Worm (Caenorhabditis elegans) whole organism, L4 larva: Measurements from ENCODE around the gene F31A3.5.

Experiments
- F10B5.3 ChIP-seq: sonication (generic microtip); optimal IDR thresholded peaks from 2 replicates; lab custom pipeline; 2016; ENCODE audit warnings: mild to moderate bottlenecking, missing genetic modification characterization, missing compliant biosample characterization
- F37D6.2 ChIP-seq: sonication (generic microtip); optimal IDR thresholded peaks from 2 replicates; lab custom pipeline; 2016; ENCODE audit warnings: mild to moderate bottlenecking, missing genetic modification characterization, missing compliant biosample characterization
- R02D3.7 ChIP-seq: fragments of 150-350 bp; sonication (generic microtip); optimal IDR thresholded peaks from 3 replicates; lab custom pipeline; 2014; ENCODE audit warnings: missing biosample characterization, missing genetic modification characterization
- T26A8.4 ChIP-seq: fragments of 200-800 bp; sonication (Bioruptor generic); IDR thresholded peaks from 2 replicates; pipeline ENCODE4 v1.3.6; 2022; ENCODE audit warnings: missing genetic modification characterization, missing compliant biosample characterization
- ZK546.5 ChIP-seq, 2 experiments: sonication (generic microtip); optimal IDR thresholded peaks; 2 replicates each; lab custom pipeline; 2017; ENCODE audit warnings: missing biosample characterization in 2 of 2, missing genetic modification characterization in 2 of 2
- aha-1 ChIP-seq: fragments of 150-350 bp; peaks from one replicate; lab custom pipeline; 2014; ENCODE audit warnings: missing biosample characterization, missing genetic modification characterization
- arid-1 ChIP-seq: fragments of 200-800 bp; sonication (Bioruptor generic); conservative IDR thresholded peaks from 2 replicates; pipeline ENCODE4 v1.3.6; 2022; ENCODE audit warnings: missing genetic modification reagents, missing genetic modification characterization, missing compliant biosample characterization
- ceh-28 ChIP-seq: fragments of 150-350 bp; optimal IDR thresholded peaks from 2 replicates; lab custom pipeline; 2014; ENCODE audit warnings: missing biosample characterization, missing genetic modification reagents, missing genetic modification characterization
- ceh-44 ChIP-seq: fragments of 200-800 bp; sonication (Bioruptor generic); IDR thresholded peaks from 2 replicates; pipeline ENCODE4 v1.3.6; 2022; ENCODE audit warnings: missing genetic modification reagents, missing genetic modification characterization, missing compliant biosample characterization
- daf-12 ChIP-seq: fragments of 150-350 bp; optimal IDR thresholded peaks from 2 replicates; lab custom pipeline; 2014; ENCODE audit warnings: missing biosample characterization, missing genetic modification reagents, missing genetic modification characterization
- daf-16 ChIP-seq, 3 experiments: sonication (generic microtip); optimal IDR thresholded peaks; 2 replicates each; lab custom pipeline; 2016 to 2017; ENCODE audit warnings: missing genetic modification characterization in 3 of 3, missing genetic modification reagents in 3 of 3, mild to moderate bottlenecking in 2 of 3, missing compliant biosample characterization in 2 of 3, missing biosample characterization in 1 of 3, moderate library complexity in 1 of 3
- dmd-6 ChIP-seq: fragments of 200-800 bp; sonication (Bioruptor generic); IDR thresholded peaks from 2 replicates; pipeline ENCODE4 v1.3.6; 2022; ENCODE audit warnings: missing genetic modification reagents, missing genetic modification characterization, missing compliant biosample characterization
- dpl-1 ChIP-seq: fragments of 150-350 bp; optimal IDR thresholded peaks from 2 replicates; lab custom pipeline; 2014; ENCODE audit warnings: missing biosample characterization, missing genetic modification reagents, missing genetic modification characterization
- dve-1 ChIP-seq: sonication (generic microtip); optimal IDR thresholded peaks from 2 replicates; lab custom pipeline; 2017; ENCODE audit warnings: antibody characterized with exemption, mild to moderate bottlenecking, missing genetic modification characterization, missing compliant biosample characterization; ENCODE audit not compliant: insufficient read depth
- egl-27 ChIP-seq: sonication (generic microtip); optimal IDR thresholded peaks from 3 replicates; lab custom pipeline; 2017; ENCODE audit warnings: missing biosample characterization, missing genetic modification reagents, missing genetic modification characterization
- egl-43 ChIP-seq: fragments of 200-800 bp; sonication (Bioruptor generic); IDR thresholded peaks from 2 replicates; pipeline ENCODE4 v1.3.6; 2022; ENCODE audit warnings: missing genetic modification reagents, missing genetic modification characterization, missing compliant biosample characterization
- hif-1 ChIP-seq, 2 experiments: sonication (generic microtip); optimal IDR thresholded peaks; 2 replicates each; lab custom pipeline; 2016 to 2017; ENCODE audit warnings: missing compliant biosample characterization in 2 of 2, missing genetic modification characterization in 2 of 2, missing genetic modification reagents in 2 of 2, missing genotype in 2 of 2, mild to moderate bottlenecking in 1 of 2
- hlh-11 ChIP-seq: fragments of 200-800 bp; sonication (Bioruptor generic); optimal IDR thresholded peaks from 2 replicates; lab custom pipeline; 2018; ENCODE audit warnings: mild to moderate bottlenecking, missing genetic modification characterization, missing compliant biosample characterization
- hlh-30 ChIP-seq: sonication (generic microtip); optimal IDR thresholded peaks from 2 replicates; lab custom pipeline; 2017; ENCODE audit warnings: antibody characterized with exemption, mild to moderate bottlenecking, missing genetic modification characterization, missing compliant biosample characterization; ENCODE audit not compliant: insufficient read depth
- jun-1 ChIP-seq: fragments of 150-350 bp; optimal IDR thresholded peaks from 2 replicates; lab custom pipeline; 2014; ENCODE audit warnings: missing biosample characterization, missing genetic modification reagents, missing genetic modification characterization
- lim-7 ChIP-seq: fragments of 200-800 bp; sonication (Bioruptor generic); IDR thresholded peaks from 2 replicates; pipeline ENCODE4 v1.3.6; 2022; ENCODE audit warnings: missing genetic modification characterization, missing compliant biosample characterization
- lin-1 ChIP-seq: fragments of 200-800 bp; sonication (Bioruptor generic); IDR thresholded peaks from 2 replicates; pipeline ENCODE4 v1.3.6; 2022; ENCODE audit warnings: missing genetic modification reagents, missing genetic modification characterization, missing compliant biosample characterization
- lin-13 ChIP-seq: fragments of 150-350 bp; optimal IDR thresholded peaks from 2 replicates; lab custom pipeline; 2014; ENCODE audit warnings: missing biosample characterization, missing genetic modification reagents, missing genetic modification characterization
- lin-29 ChIP-seq: fragments of 200-800 bp; sonication (Bioruptor generic); IDR thresholded peaks from 2 replicates; pipeline ENCODE4 v1.3.6; 2022; ENCODE audit warnings: missing genetic modification reagents, missing genetic modification characterization, missing compliant biosample characterization
- lin-38 ChIP-seq: fragments of 200-800 bp; sonication (Bioruptor generic); IDR thresholded peaks from 2 replicates; pipeline ENCODE4 v1.3.6; 2022; ENCODE audit warnings: missing genetic modification reagents, missing genetic modification characterization, missing compliant biosample characterization
- mes-2 ChIP-seq: sonication (generic microtip); optimal IDR thresholded peaks from 2 replicates; lab custom pipeline; 2016; ENCODE audit warnings: missing genotype, mild to moderate bottlenecking, missing genetic modification characterization, missing compliant biosample characterization; ENCODE audit not compliant: poor library complexity, severe bottlenecking
- nhr-111 ChIP-seq: fragments of 200-800 bp; sonication (Bioruptor generic); optimal IDR thresholded peaks from 2 replicates; lab custom pipeline; 2018; ENCODE audit warnings: mild to moderate bottlenecking, missing genetic modification characterization, missing compliant biosample characterization
- nhr-237 ChIP-seq: sonication (generic microtip); optimal IDR thresholded peaks from 2 replicates; lab custom pipeline; 2017; ENCODE audit warnings: missing biosample characterization, missing genetic modification characterization
- nhr-25 ChIP-seq: sonication (generic microtip); optimal IDR thresholded peaks from 2 replicates; lab custom pipeline; 2017; ENCODE audit warnings: missing genetic modification characterization, mild to moderate bottlenecking, missing compliant biosample characterization, antibody characterized with exemption, moderate library complexity, borderline replicate concordance; ENCODE audit not compliant: insufficient read depth
- nhr-28 ChIP-seq: fragments of 150-350 bp; optimal IDR thresholded peaks from 2 replicates; lab custom pipeline; 2014; ENCODE audit warnings: missing biosample characterization, missing genetic modification characterization
- nhr-41 ChIP-seq: fragments of 200-800 bp; sonication (Bioruptor generic); IDR thresholded peaks from 2 replicates; pipeline ENCODE4 v1.3.6; 2022; ENCODE audit warnings: missing genetic modification reagents, missing genetic modification characterization, missing compliant biosample characterization
- nhr-6 ChIP-seq: fragments of 150-350 bp; optimal IDR thresholded peaks from 2 replicates; lab custom pipeline; 2014; ENCODE audit warnings: missing biosample characterization, missing genetic modification characterization
- nhr-77 ChIP-seq: fragments of 150-350 bp; optimal IDR thresholded peaks from 2 replicates; lab custom pipeline; 2014; ENCODE audit warnings: missing biosample characterization, missing genetic modification characterization
- pqm-1 ChIP-seq: sonication (generic microtip); optimal IDR thresholded peaks from 2 replicates; lab custom pipeline; 2017; ENCODE audit warnings: missing biosample characterization, missing genetic modification characterization
- sdz-12 ChIP-seq: fragments of 200-800 bp; sonication (Bioruptor generic); optimal IDR thresholded peaks from 2 replicates; lab custom pipeline; 2018; ENCODE audit warnings: mild to moderate bottlenecking, missing genetic modification characterization, missing compliant biosample characterization
- unc-130 ChIP-seq: sonication (generic microtip); optimal IDR thresholded peaks from 2 replicates; lab custom pipeline; 2016; ENCODE audit warnings: missing genetic modification reagents, missing genetic modification characterization, missing compliant biosample characterization
- unc-62 ChIP-seq, 3 experiments: fragments of 150-350 bp in 1 of 3; sonication (generic microtip); optimal IDR thresholded peaks in 2 of 3; peaks in 1 of 3; 1 replicate in 1 of 3; 2 replicates in 2 of 3; lab custom pipeline; 2014 to 2017; ENCODE audit warnings: missing biosample characterization in 3 of 3, missing genetic modification characterization in 3 of 3, missing genetic modification reagents in 3 of 3, missing genotype in 1 of 3

F31A3.5 gene

DNA sequence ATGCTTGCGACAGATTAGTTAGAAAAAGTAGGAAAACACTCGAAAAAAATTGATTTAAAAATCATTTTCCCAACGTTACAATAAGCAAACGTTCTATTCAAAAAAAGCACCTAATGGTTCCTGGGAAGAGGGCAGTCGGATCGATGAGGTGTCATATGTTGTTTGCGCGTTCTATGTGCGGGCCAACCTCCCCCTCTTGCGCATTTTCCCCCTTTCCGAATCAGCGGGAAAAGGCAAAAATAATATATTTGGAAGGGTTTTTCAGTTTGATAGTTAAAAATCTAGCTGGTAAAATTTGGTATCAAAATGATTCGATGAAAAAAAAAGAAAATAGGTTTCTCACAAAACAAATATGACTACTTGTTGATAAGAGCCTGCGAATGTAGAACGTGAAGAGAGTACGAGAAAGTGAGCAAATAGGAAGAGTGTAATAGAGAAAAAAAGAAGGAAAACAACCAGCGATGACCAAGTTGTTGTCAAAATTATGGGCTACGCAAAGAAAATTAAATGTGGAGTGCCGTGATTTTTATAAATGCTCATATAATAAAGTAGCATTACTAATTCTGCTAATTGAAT lies 47.1 kb upstream of the F31A3.5 start (continued):
- TF ChIP-seq lin-38 (GFP tag; lab: Robert Waterston, UW) = no peak
- TF ChIP-seq nhr-28 (tag; lab: Kevin White, UChicago) = peak; percentile 16
- peak; percentile 21 for TF ChIP-seq nhr-25 (tag; lab: Kevin White, UChicago)
- no peak for TF ChIP-seq F10B5.3 (tag; lab: Kevin White, UChicago)
- TF ChIP-seq daf-12 (tag; lab: Kevin White, UChicago) = no peak
- no peak for TF ChIP-seq lin-29 (GFP tag; lab: Robert Waterston, UW)
- TF ChIP-seq egl-43 (GFP tag; lab: Robert Waterston, UW) = 0 out of 2 replicates have a peak, but pooled peaks have one; percentile 22
- peak; percentile 70 for TF ChIP-seq dpl-1
- TF ChIP-seq ZK546.5 (tag; optimal IDR thresholded peaks at IDR 0.05; lab: Kevin White, UChicago) = no peak
- peak; percentile 3 for TF ChIP-seq F37D6.2 (tag; lab: Kevin White, UChicago)
- TF ChIP-seq unc-62 (GFP tag; optimal IDR thresholded peaks at IDR 0.05 in 1 of 2; lab: Kevin White, UChicago) = peak in 1 of 2 experiments; percentile 25
- no peak for TF ChIP-seq unc-62 (tag; optimal IDR thresholded peaks at IDR 0.05; lab: Kevin White, UChicago)
- no peak for TF ChIP-seq daf-16 (GFP tag; optimal IDR thresholded peaks at IDR 0.05; lab: Kevin White, UChicago)
- peak; percentile 88 for TF ChIP-seq daf-16 (tag; optimal IDR thresholded peaks at IDR 0.05; lab: Kevin White, UChicago)
- peak; percentile 4 for TF ChIP-seq pqm-1 (tag; lab: Kevin White, UChicago)
- no peak for TF ChIP-seq aha-1 (tag; lab: Kevin White, UChicago)
- TF ChIP-seq arid-1 (GFP tag; lab: Robert Waterston, UW) = no peak
- peak; percentile 28 for TF ChIP-seq lin-13 (GFP tag; lab: Kevin White, UChicago)
- peak; percentile 8 for TF ChIP-seq nhr-77 (tag; lab: Kevin White, UChicago)
- peak; percentile 76 for TF ChIP-seq hlh-11 (tag; lab: Kevin White, UChicago)
- TF ChIP-seq nhr-41 (GFP tag; lab: Robert Waterston, UW) = no peak
- no peak; the same call in 1 of the 2 replicates for TF ChIP-seq T26A8.4 (GFP tag; lab: Robert Waterston, UW)
- TF ChIP-seq nhr-111 (GFP tag; lab: Kevin White, UChicago) = no peak
- TF ChIP-seq hif-1 (tag; optimal IDR thresholded peaks at IDR 0.05; lab: Kevin White, UChicago) = peak in 1 of 2 experiments; percentile 47
- peak; percentile 93 for TF ChIP-seq hlh-30 (tag; lab: Kevin White, UChicago)
- TF ChIP-seq mes-2 (tag; lab: Kevin White, UChicago) = peak; percentile 61
- TF ChIP-seq lin-1 (GFP tag; lab: Robert Waterston, UW) = no peak
- TF ChIP-seq jun-1 (tag; lab: Kevin White, UChicago) = no peak
- TF ChIP-seq nhr-6 (tag; lab: Kevin White, UChicago) = no peak
- TF ChIP-seq ceh-28 = peak; percentile 11
- no peak for TF ChIP-seq nhr-237 (tag; lab: Kevin White, UChicago)
- TF ChIP-seq unc-130 = no peak
- peak; percentile 44; the same call in 1 of the 2 replicates for TF ChIP-seq dmd-6 (GFP tag; lab: Robert Waterston, UW)
- TF ChIP-seq lim-7 (GFP tag; lab: Robert Waterston, UW) = no peak
- TF ChIP-seq R02D3.7 (tag; lab: Kevin White, UChicago) = no peak
- peak; percentile 5 for TF ChIP-seq dve-1 (tag; lab: Kevin White, UChicago)
- TF ChIP-seq egl-27 (tag; lab: Kevin White, UChicago) = no peak
- TF ChIP-seq ceh-44 (GFP tag; lab: Robert Waterston, UW) = no peak

DNA sequence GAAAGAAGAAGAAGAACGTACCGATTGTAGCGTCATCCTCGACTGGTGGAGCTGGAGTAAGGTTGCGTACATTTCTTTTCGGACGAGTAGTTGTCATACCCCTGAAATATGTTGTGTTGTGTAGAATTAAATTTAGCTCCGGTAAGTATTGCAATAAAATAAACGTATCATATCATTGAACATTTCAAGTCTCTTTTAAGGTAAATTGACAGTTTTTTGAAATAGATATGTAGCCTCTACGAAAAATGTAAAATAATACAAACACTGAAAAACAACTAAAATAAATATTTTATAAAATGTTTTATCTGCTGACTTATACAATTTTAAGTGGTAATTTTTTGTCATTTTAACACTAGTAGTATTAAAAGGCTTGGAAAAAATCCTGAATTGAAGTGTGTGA lies 46.5 kb upstream of the F31A3.5 start, which contains the start of gene C16H3.3:
Gene C16H3.3 (minus strand): TSS at position 101 of the 400 bp plus-strand sequence.
- TF ChIP-seq sdz-12 = no peak
- TF ChIP-seq aha-1 (tag; lab: Kevin White, UChicago) = peak; percentile 35
